Worm (Caenorhabditis elegans) whole organism, young adult: Measurements from ENCODE around the gene B0334.5.

Experiments used
- C06A6.2 ChIP-seq: fragments of 200-800 bp; sonication (Bioruptor generic); conservative IDR thresholded peaks from 2 replicates; pipeline ENCODE4 v1.3.6; 2022; ENCODE audit warnings: missing genetic modification characterization, missing compliant biosample characterization
- F10E7.11 ChIP-seq: sonication (generic microtip); optimal IDR thresholded peaks from 2 replicates; lab custom pipeline; 2017; ENCODE audit warnings: mild to moderate bottlenecking, missing genetic modification characterization, moderate library complexity, missing compliant biosample characterization
- T07F8.4 ChIP-seq: sonication (generic microtip); optimal IDR thresholded peaks from 2 replicates; lab custom pipeline; 2016; ENCODE audit warnings: mild to moderate bottlenecking, missing genetic modification characterization, moderate library complexity, missing compliant biosample characterization
- Y95B8A.8 ChIP-seq: fragments of 200-800 bp; sonication (Bioruptor generic); IDR thresholded peaks from 2 replicates; pipeline ENCODE4 v1.3.6; 2022; ENCODE audit warnings: missing genetic modification reagents, missing genetic modification characterization, missing compliant biosample characterization
- atf-7 ChIP-seq: sonication (generic microtip); optimal IDR thresholded peaks from 2 replicates; lab custom pipeline; 2017; ENCODE audit warnings: mild to moderate bottlenecking, missing genetic modification characterization, missing compliant biosample characterization
- gei-17 ChIP-seq: fragments of 200-800 bp; sonication (Bioruptor generic); optimal IDR thresholded peaks from 2 replicates; lab custom pipeline; 2018; ENCODE audit warnings: mild to moderate bottlenecking, missing genetic modification characterization, missing compliant biosample characterization
- lsl-1 ChIP-seq: fragments of 200-800 bp; sonication (Bioruptor generic); optimal IDR thresholded peaks from 2 replicates; lab custom pipeline; 2018; ENCODE audit warnings: mild to moderate bottlenecking, missing genetic modification characterization, moderate library complexity, missing compliant biosample characterization
- nfya-1 ChIP-seq: sonication (generic microtip); optimal IDR thresholded peaks from 2 replicates; lab custom pipeline; 2017; ENCODE audit warnings: antibody characterized with exemption, missing compliant biosample characterization, missing genetic modification characterization, borderline replicate concordance; ENCODE audit not compliant: insufficient read depth
- pha-4 ChIP-seq: fragments of 150-350 bp; sonication (generic microtip); optimal IDR thresholded peaks from 2 replicates; lab custom pipeline; 2014; ENCODE audit warnings: missing biosample characterization, missing genetic modification reagents, missing genetic modification characterization
- rcor-1 ChIP-seq: fragments of 200-800 bp; sonication (Bioruptor generic); IDR thresholded peaks from 2 replicates; pipeline ENCODE4 v1.3.6; 2022; ENCODE audit warnings: missing genetic modification reagents, missing genetic modification characterization, missing compliant biosample characterization
- snpc-4 ChIP-seq, 5 experiments: fragments of 150-350 bp in 1 of 5; sonication (generic microtip) in 4 of 5; optimal IDR thresholded peaks; 2 replicates each; lab custom pipeline; 2014 to 2018; ENCODE audit warnings: missing genetic modification characterization in 5 of 5, missing biosample characterization in 3 of 5, antibody characterized with exemption in 2 of 5, mild to moderate bottlenecking in 2 of 5, missing compliant biosample characterization in 2 of 5, missing genotype in 2 of 5, moderate library complexity in 2 of 5, missing genetic modification reagents in 1 of 5

ce11 chrII:11464427-11464944 is 33.0 kb upstream of the B0334.5 start, which contains the start of the genes aars-1 and rga-1:
- TF ChIP-seq gei-17 (GFP tag; lab: Kevin White, UChicago) (no peak), T07F8.4 (no peak), lsl-1 (GFP tag; lab: Kevin White, UChicago) (no peak), Y95B8A.8 (GFP tag; lab: Robert Waterston, UW) (no peak), pha-4 (tag; lab: Kevin White, UChicago) (no peak), C06A6.2 (GFP tag; lab: Robert Waterston, UW) (no peak), nfya-1 (no peak), rcor-1 (GFP tag; lab: Robert Waterston, UW) (no peak), snpc-4 (GFP tag; optimal IDR thresholded peaks at IDR 0.05; lab: Kevin White, UChicago) (no peak), snpc-4 (tag; optimal IDR thresholded peaks at IDR 0.05; lab: Kevin White, UChicago) (peak in 3 of 4 experiments; percentile 18 to 39 (median 38)), F10E7.11 (tag; lab: Kevin White, UChicago) (no peak), atf-7 (peak; percentile 41)
